Fruit fly (Drosophila melanogaster) whole organism, embryonic: ENCODE data around the gene SmydA-2.

Source experiments
- Asciz ChIP-seq: fragments of 200-800 bp; sonication (Bioruptor generic); optimal IDR thresholded peaks from 2 replicates; lab custom pipeline; 2017; ENCODE audit warnings: missing biosample characterization, mild to moderate bottlenecking, missing genetic modification characterization, missing genetic modification reagents
- Atf-2 ChIP-seq: fragments of 200-800 bp; sonication (Bioruptor generic); optimal IDR thresholded peaks from 2 replicates; lab custom pipeline; 2016; ENCODE audit warnings: missing biosample characterization, missing genetic modification characterization
- B-H1 ChIP-seq: fragments of 200-800 bp; sonication (Bioruptor generic); IDR thresholded peaks from 3 replicates; pipeline ENCODE4 v1.3.6; 2022; ENCODE audit warnings: missing biosample characterization, missing genetic modification characterization
- Blimp-1 ChIP-seq: fragments of 200-800 bp; sonication (Bioruptor generic); optimal IDR thresholded peaks from 3 replicates; lab custom pipeline; 2018; ENCODE audit warnings: missing biosample characterization, missing genetic modification characterization, mild to moderate bottlenecking, moderate library complexity, missing genetic modification reagents
- CG10543 ChIP-seq: fragments of 200-800 bp; sonication (Bioruptor generic); optimal IDR thresholded peaks from 3 replicates; lab custom pipeline; 2017; ENCODE audit warnings: missing biosample characterization, mild to moderate bottlenecking, missing genetic modification characterization, moderate library complexity
- CG10654 ChIP-seq: fragments of 200-800 bp; sonication (Bioruptor generic); optimal IDR thresholded peaks from 2 replicates; lab custom pipeline; 2016; ENCODE audit warnings: missing biosample characterization, missing genetic modification characterization
- CG10979 ChIP-seq: fragments of 200-800 bp; sonication (Bioruptor generic); optimal IDR thresholded peaks from 2 replicates; lab custom pipeline; 2018; ENCODE audit warnings: missing biosample characterization, mild to moderate bottlenecking, missing genetic modification characterization, moderate library complexity
- CG12155 ChIP-seq: fragments of 200-800 bp; sonication (Bioruptor generic); optimal IDR thresholded peaks from 3 replicates; lab custom pipeline; 2016; ENCODE audit warnings: missing biosample characterization, missing genetic modification characterization
- CG12299 ChIP-seq: fragments of 200-800 bp; sonication (Bioruptor generic); optimal IDR thresholded peaks from 2 replicates; lab custom pipeline; 2018; ENCODE audit warnings: missing biosample characterization, mild to moderate bottlenecking, missing genetic modification characterization
- CG12769 ChIP-seq: fragments of 200-800 bp; sonication (Bioruptor generic); optimal IDR thresholded peaks from 2 replicates; lab custom pipeline; 2019; ENCODE audit warnings: missing biosample characterization, mild to moderate bottlenecking, missing genetic modification characterization, moderate library complexity
- CG14014 ChIP-seq: fragments of 200-800 bp; sonication (Bioruptor generic); IDR thresholded peaks from 2 replicates; pipeline ENCODE4 v1.3.6; 2022; ENCODE audit warnings: missing biosample characterization, missing genetic modification characterization
- CG14710 ChIP-seq: fragments of 200-800 bp; sonication (Bioruptor generic); optimal IDR thresholded peaks from 3 replicates; lab custom pipeline; 2019; ENCODE audit warnings: missing biosample characterization, mild to moderate bottlenecking, missing genetic modification characterization, moderate library complexity
- CG15269 ChIP-seq: fragments of 200-800 bp; sonication (Bioruptor generic); optimal IDR thresholded peaks from 2 replicates; lab custom pipeline; 2018; ENCODE audit warnings: missing biosample characterization, mild to moderate bottlenecking, missing genetic modification characterization, moderate library complexity
- CG15479 ChIP-seq: fragments of 200-800 bp; sonication (Bioruptor generic); optimal IDR thresholded peaks from 3 replicates; lab custom pipeline; 2019; ENCODE audit warnings: missing biosample characterization, mild to moderate bottlenecking, missing genetic modification characterization, moderate library complexity
- CG17829 ChIP-seq: fragments of 200-800 bp; optimal IDR thresholded peaks from 2 replicates; lab custom pipeline; 2019; ENCODE audit warnings: missing biosample characterization, mild to moderate bottlenecking, missing genetic modification characterization, moderate library complexity
- CG31365 ChIP-seq: fragments of 200-800 bp; sonication (Bioruptor generic); optimal IDR thresholded peaks from 2 replicates; lab custom pipeline; 2018; ENCODE audit warnings: missing biosample characterization, mild to moderate bottlenecking, missing genetic modification characterization
- CG3407 ChIP-seq: fragments of 200-800 bp; sonication (Bioruptor generic); optimal IDR thresholded peaks from 2 replicates; lab custom pipeline; 2018; ENCODE audit warnings: missing biosample characterization, mild to moderate bottlenecking, missing genetic modification characterization
- CG3847 ChIP-seq: fragments of 200-800 bp; sonication (Bioruptor generic); IDR thresholded peaks from 2 replicates; pipeline ENCODE4 v1.3.6; 2022; ENCODE audit warnings: missing biosample characterization, missing genetic modification characterization
- CG4854 ChIP-seq: fragments of 200-800 bp; sonication (Bioruptor generic); optimal IDR thresholded peaks from 2 replicates; lab custom pipeline; 2016; ENCODE audit warnings: missing biosample characterization, missing genetic modification characterization, inconsistent platforms
- CG7786 ChIP-seq: fragments of 200-800 bp; sonication (Bioruptor generic); optimal IDR thresholded peaks from 2 replicates; lab custom pipeline; 2016; ENCODE audit warnings: missing biosample characterization, missing genetic modification characterization
- CG7839 ChIP-seq: fragments of 200-800 bp; sonication (Bioruptor generic); optimal IDR thresholded peaks from 3 replicates; lab custom pipeline; 2018; ENCODE audit warnings: missing biosample characterization, mild to moderate bottlenecking, missing genetic modification characterization, moderate library complexity
- CG7987 ChIP-seq: fragments of 200-800 bp; sonication (Bioruptor generic); optimal IDR thresholded peaks from 2 replicates; lab custom pipeline; 2018; ENCODE audit warnings: missing biosample characterization, mild to moderate bottlenecking, missing genetic modification characterization, moderate library complexity
- CG8281 ChIP-seq: fragments of 200-800 bp; sonication (Bioruptor generic); optimal IDR thresholded peaks from 2 replicates; lab custom pipeline; 2018; ENCODE audit warnings: missing biosample characterization, mild to moderate bottlenecking, missing genetic modification characterization, moderate library complexity
- CG9215 ChIP-seq: fragments of 200-800 bp; sonication (Bioruptor generic); IDR thresholded peaks from 2 replicates; pipeline ENCODE4 v1.3.6; 2022; ENCODE audit warnings: missing biosample characterization, missing genetic modification characterization
- Dip2 ChIP-seq: fragments of 200-800 bp; sonication (Bioruptor generic); IDR thresholded peaks from 2 replicates; pipeline ENCODE4 v1.3.6; 2022; ENCODE audit warnings: missing biosample characterization, missing genetic modification characterization
- Doc2 ChIP-seq: fragments of 200-800 bp; sonication (Bioruptor generic); IDR thresholded peaks from 2 replicates; pipeline ENCODE4 v1.3.6; 2022; ENCODE audit warnings: missing biosample characterization, missing genetic modification characterization
- Dp ChIP-seq: fragments of 200-800 bp; sonication (Bioruptor generic); optimal IDR thresholded peaks from 2 replicates; lab custom pipeline; 2018; ENCODE audit warnings: missing biosample characterization, mild to moderate bottlenecking, missing genetic modification characterization, moderate library complexity
- Eip74EF ChIP-seq, 2 experiments: fragments of 200-800 bp in 1 of 2; fragments of >200 bp in 1 of 2; sonication (Bioruptor generic) in 1 of 2; optimal IDR thresholded peaks; 2 replicates each; lab custom pipeline; 2017 to 2019; ENCODE audit warnings: missing biosample characterization in 2 of 2, missing genetic modification characterization in 2 of 2, mild to moderate bottlenecking in 1 of 2, moderate library complexity in 1 of 2
- Fer2 ChIP-seq: fragments of 200-800 bp; sonication (Bioruptor generic); optimal IDR thresholded peaks from 2 replicates; lab custom pipeline; 2018; ENCODE audit warnings: missing biosample characterization, mild to moderate bottlenecking, missing genetic modification characterization, moderate library complexity
- Lim3 ChIP-seq: fragments of 200-800 bp; sonication (Bioruptor generic); IDR thresholded peaks from 2 replicates; pipeline ENCODE4 v1.3.6; 2022; ENCODE audit warnings: missing biosample characterization, missing genetic modification characterization
- NFAT ChIP-seq: fragments of 200-800 bp; sonication (Bioruptor generic); IDR thresholded peaks from 2 replicates; pipeline ENCODE4 v1.3.6; 2022; ENCODE audit warnings: missing biosample characterization, missing genetic modification characterization
- Nf-YA ChIP-seq: fragments of 200-800 bp; sonication (Bioruptor generic); IDR thresholded peaks from 2 replicates; pipeline ENCODE4 v1.3.6; 2022; ENCODE audit warnings: missing biosample characterization, missing genetic modification characterization
- Oaz ChIP-seq: fragments of 200-800 bp; sonication (Bioruptor generic); IDR thresholded peaks from 2 replicates; pipeline ENCODE4 v1.3.6; 2022; ENCODE audit warnings: missing biosample characterization, missing genetic modification characterization
- Opbp ChIP-seq: fragments of 200-800 bp; sonication (Bioruptor generic); IDR thresholded peaks from 3 replicates; pipeline ENCODE4 v1.3.6; 2022; ENCODE audit warnings: missing biosample characterization, missing genetic modification characterization; ENCODE audit not compliant: partially characterized antibody
- Poxn ChIP-seq: fragments of 200-800 bp; sonication (Bioruptor generic); IDR thresholded peaks from 2 replicates; pipeline ENCODE4 v1.3.6; 2022; ENCODE audit warnings: missing biosample characterization, missing genetic modification characterization
- Tbp ChIP-seq: fragments of >200 bp; optimal IDR thresholded peaks from 2 replicates; lab custom pipeline; 2018; ENCODE audit warnings: missing biosample characterization, missing genetic modification characterization
- az2 ChIP-seq: fragments of 200-800 bp; sonication (Bioruptor generic); optimal IDR thresholded peaks from 3 replicates; lab custom pipeline; 2016; ENCODE audit warnings: missing biosample characterization, missing genetic modification characterization
- br ChIP-seq: fragments of >200 bp; optimal IDR thresholded peaks from 2 replicates; lab custom pipeline; 2017
- da ChIP-seq: fragments of 200-800 bp; sonication (Bioruptor generic); optimal IDR thresholded peaks from 2 replicates; lab custom pipeline; 2016; ENCODE audit warnings: missing biosample characterization, missing genetic modification characterization
- disco-r ChIP-seq: fragments of 200-800 bp; sonication (Bioruptor generic); optimal IDR thresholded peaks from 2 replicates; lab custom pipeline; 2016; ENCODE audit warnings: missing biosample characterization, missing genetic modification characterization
- emc ChIP-seq: fragments of 200-800 bp; sonication (Bioruptor generic); optimal IDR thresholded peaks from 2 replicates; lab custom pipeline; 2016; ENCODE audit warnings: missing biosample characterization, missing genetic modification characterization
- gcm2 ChIP-seq: fragments of 200-800 bp; sonication (Bioruptor generic); optimal IDR thresholded peaks from 2 replicates; lab custom pipeline; 2016; ENCODE audit warnings: missing biosample characterization, missing genetic modification characterization
- grau ChIP-seq: fragments of 200-800 bp; optimal IDR thresholded peaks from 3 replicates; lab custom pipeline; 2019; ENCODE audit warnings: missing biosample characterization, mild to moderate bottlenecking, missing genetic modification characterization, moderate library complexity
- hbn ChIP-seq: fragments of 200-800 bp; sonication (Bioruptor generic); IDR thresholded peaks from 2 replicates; pipeline ENCODE4 v1.3.6; 2022; ENCODE audit warnings: missing biosample characterization, missing genetic modification characterization; ENCODE audit not compliant: partially characterized antibody
- lab ChIP-seq: fragments of 200-800 bp; sonication (Bioruptor generic); optimal IDR thresholded peaks from 3 replicates; lab custom pipeline; 2017; ENCODE audit warnings: missing biosample characterization, missing genetic modification characterization, mild to moderate bottlenecking, moderate library complexity, missing genetic modification reagents
- pho ChIP-seq: fragments of 200-800 bp; sonication (Bioruptor generic); optimal IDR thresholded peaks from 2 replicates; lab custom pipeline; 2016; ENCODE audit warnings: missing biosample characterization, missing genetic modification characterization
- pros ChIP-seq: fragments of 200-800 bp; sonication (Bioruptor generic); optimal IDR thresholded peaks from 3 replicates; lab custom pipeline; 2019; ENCODE audit warnings: missing biosample characterization, mild to moderate bottlenecking, missing genetic modification characterization, moderate library complexity
- rib ChIP-seq: fragments of 200-800 bp; sonication (Bioruptor generic); IDR thresholded peaks from 2 replicates; pipeline ENCODE4 v1.3.6; 2022; ENCODE audit warnings: missing biosample characterization, missing genetic modification characterization
- sd ChIP-seq: fragments of 200-800 bp; sonication (Bioruptor generic); optimal IDR thresholded peaks from 3 replicates; lab custom pipeline; 2018; ENCODE audit warnings: missing biosample characterization, mild to moderate bottlenecking, missing genetic modification characterization, moderate library complexity
- slbo ChIP-seq: fragments of 200-800 bp; sonication (Bioruptor generic); IDR thresholded peaks from 2 replicates; pipeline ENCODE4 v1.3.6; 2022; ENCODE audit warnings: missing biosample characterization, missing genetic modification characterization
- sr ChIP-seq: fragments of 200-800 bp; sonication (Bioruptor generic); IDR thresholded peaks from 3 replicates; pipeline ENCODE4 v1.3.6; 2022; ENCODE audit warnings: missing biosample characterization, missing genetic modification characterization
- tx ChIP-seq: fragments of 200-800 bp; sonication (Bioruptor generic); optimal IDR thresholded peaks from 2 replicates; lab custom pipeline; 2016; ENCODE audit warnings: missing biosample characterization, missing genetic modification characterization

SmydA-2 gene

dm6 chr3L:19000413-19000812 lies 2.6 kb downstream of the SmydA-2 start, which contains the start of gene CG3808 (continued):
- no peak for TF ChIP-seq CG10543 (GFP tag; lab: Kevin White, UChicago)
- no peak for TF ChIP-seq Nf-YA (GFP tag; lab: Robert Waterston, UW)
- no peak for TF ChIP-seq B-H1 (GFP tag; lab: Robert Waterston, UW)
- TF ChIP-seq hbn (GFP tag; lab: Robert Waterston, UW) = peak; percentile 17; the same call in 1 of the 2 replicates
- TF ChIP-seq Atf-2 (GFP tag; lab: Kevin White, UChicago) = no peak
- no peak for TF ChIP-seq tx (GFP tag; lab: Kevin White, UChicago)
- TF ChIP-seq Oaz = no peak
- no peak; the same call in 2 of the 3 replicates for TF ChIP-seq Opbp (GFP tag; lab: Robert Waterston, UW)
- no peak for TF ChIP-seq NFAT (GFP tag; lab: Robert Waterston, UW)
- no peak for TF ChIP-seq CG31365 (tag; lab: Kevin White, UChicago)
- peak; percentile 1 for TF ChIP-seq CG10979 (tag; lab: Kevin White, UChicago)
- no peak for TF ChIP-seq sr (GFP tag; lab: Robert Waterston, UW)
- no peak for TF ChIP-seq Eip74EF (GFP tag; optimal IDR thresholded peaks at IDR 0.05; lab: Kevin White, UChicago)
- TF ChIP-seq Dip2 = no peak
- TF ChIP-seq CG8281 (tag; lab: Kevin White, UChicago) = no peak
- TF ChIP-seq CG12299 (tag; lab: Kevin White, UChicago) = no peak
- TF ChIP-seq lab (GFP tag; lab: Kevin White, UChicago) = no peak
- TF ChIP-seq slbo = peak; percentile 20; the same call in 1 of the 2 replicates
- TF ChIP-seq CG12155 = no peak
- TF ChIP-seq Tbp (GFP tag; lab: Kevin White, UChicago) = no peak
- TF ChIP-seq CG12769 (tag; lab: Kevin White, UChicago) = no peak
- TF ChIP-seq Poxn (GFP tag; lab: Robert Waterston, UW) = no peak
- TF ChIP-seq CG14710 = peak; percentile 59
- TF ChIP-seq pho (GFP tag; lab: Kevin White, UChicago) = peak; percentile 34
- no peak for TF ChIP-seq br
- no peak for TF ChIP-seq CG10654 (GFP tag; lab: Kevin White, UChicago)
- no peak for TF ChIP-seq az2 (GFP tag; lab: Kevin White, UChicago)
- TF ChIP-seq Dp (GFP tag; lab: Kevin White, UChicago) = peak; percentile 100
- TF ChIP-seq CG4854 = peak; percentile 19
- peak; percentile 43 for TF ChIP-seq sd (tag; lab: Kevin White, UChicago)
- TF ChIP-seq Blimp-1 = no peak
- no peak for TF ChIP-seq gcm2
- TF ChIP-seq Doc2 (GFP tag; lab: Robert Waterston, UW) = no peak
- TF ChIP-seq CG15479 (GFP tag; lab: Kevin White, UChicago) = no peak
- TF ChIP-seq CG9215 (GFP tag; lab: Robert Waterston, UW) = no peak
- TF ChIP-seq rib (GFP tag; lab: Robert Waterston, UW) = no peak
- TF ChIP-seq CG7987 = peak; percentile 9
- TF ChIP-seq CG3407 (GFP tag; lab: Kevin White, UChicago) = no peak
- TF ChIP-seq CG17829 (tag; lab: Kevin White, UChicago) = peak; percentile 64
- TF ChIP-seq CG3847 (GFP tag; lab: Robert Waterston, UW) = peak; percentile 64
- TF ChIP-seq CG15269 (tag; lab: Kevin White, UChicago) = no peak
- no peak for TF ChIP-seq CG7786 (GFP tag; lab: Kevin White, UChicago)
- no peak for TF ChIP-seq CG7839 (tag; lab: Kevin White, UChicago)
- TF ChIP-seq emc = no peak
- TF ChIP-seq CG14014 (GFP tag; lab: Robert Waterston, UW) = no peak
- peak; percentile 14 for TF ChIP-seq da (GFP tag; lab: Kevin White, UChicago)
- TF ChIP-seq Asciz (GFP tag; lab: Kevin White, UChicago) = no peak
- no peak for TF ChIP-seq Fer2
- TF ChIP-seq disco-r (GFP tag; lab: Kevin White, UChicago) = no peak
- TF ChIP-seq grau (tag; lab: Kevin White, UChicago) = no peak
- no peak for TF ChIP-seq Lim3 (GFP tag; lab: Robert Waterston, UW)
- TF ChIP-seq pros = no peak
